Fruit fly (Drosophila melanogaster) whole organism, pupa: Measurements from ENCODE around the gene CG6873.

ENCODE experiments used
- CG13204 ChIP-seq: fragments of 200-800 bp; sonication (Bioruptor generic); optimal IDR thresholded peaks from 2 replicates; lab custom pipeline; 2018; ENCODE audit warnings: missing biosample characterization, mild to moderate bottlenecking, missing genetic modification characterization, moderate library complexity
- CG15710 ChIP-seq: fragments of 200-800 bp; sonication (Bioruptor generic); optimal IDR thresholded peaks from 2 replicates; lab custom pipeline; 2018; ENCODE audit warnings: missing biosample characterization, mild to moderate bottlenecking, missing genetic modification characterization, moderate library complexity
- CG17806 ChIP-seq: fragments of 200-800 bp; sonication (Bioruptor generic); optimal IDR thresholded peaks from 2 replicates; lab custom pipeline; 2018; ENCODE audit warnings: missing biosample characterization, mild to moderate bottlenecking, missing genetic modification characterization, moderate library complexity
- CG34367 ChIP-seq: fragments of 200-800 bp; sonication (Bioruptor generic); optimal IDR thresholded peaks from 2 replicates; lab custom pipeline; 2018; ENCODE audit warnings: missing biosample characterization, mild to moderate bottlenecking, missing genetic modification characterization
- D1 ChIP-seq: fragments of 200-800 bp; sonication (Bioruptor generic); optimal IDR thresholded peaks from 2 replicates; lab custom pipeline; 2018; ENCODE audit warnings: missing biosample characterization, mild to moderate bottlenecking, missing genetic modification characterization, moderate library complexity
- Pif1B ChIP-seq: fragments of 200-800 bp; sonication (Bioruptor generic); optimal IDR thresholded peaks from 3 replicates; lab custom pipeline; 2016; ENCODE audit warnings: missing biosample characterization, missing genetic modification characterization
- Snoo ChIP-seq: fragments of 200-800 bp; sonication (Bioruptor generic); optimal IDR thresholded peaks from 3 replicates; lab custom pipeline; 2017; ENCODE audit warnings: missing biosample characterization, mild to moderate bottlenecking, missing genetic modification characterization, inconsistent platforms
- fd96Ca ChIP-seq: fragments of 200-800 bp; sonication (Bioruptor generic); IDR thresholded peaks from 3 replicates; pipeline ENCODE4 v1.3.6; 2022; ENCODE audit warnings: missing biosample characterization, missing genetic modification characterization

DNA sequence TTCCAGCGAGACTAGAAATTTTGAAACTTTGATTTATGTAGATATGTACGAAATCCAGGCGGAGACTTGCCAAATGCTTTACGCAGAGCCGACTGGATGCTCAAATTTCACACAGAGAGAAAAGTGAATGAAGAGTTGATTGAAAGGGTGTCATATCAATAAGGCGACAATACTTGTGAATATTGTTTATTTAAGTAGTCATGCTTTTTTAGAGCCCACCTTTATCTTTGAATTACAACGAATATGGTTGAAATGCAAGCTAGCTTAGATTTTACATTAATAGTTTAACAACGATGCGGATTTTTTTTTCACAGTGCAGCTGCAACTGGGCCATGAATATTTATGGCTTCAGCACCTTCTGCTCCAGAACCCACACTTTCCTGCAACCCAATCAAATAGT is at the start of gene CG6873:
- TF ChIP-seq CG34367 (no peak), CG17806 (tag; lab: Kevin White, UChicago) (no peak), Pif1B (GFP tag; lab: Kevin White, UChicago) (no peak), fd96Ca (GFP tag; lab: Robert Waterston, UW) (no peak), CG15710 (no peak), CG13204 (GFP tag; lab: Kevin White, UChicago) (no peak), Snoo (tag; lab: Kevin White, UChicago) (no peak), D1 (tag; lab: Kevin White, UChicago) (no peak)
